Worm (Caenorhabditis elegans) whole organism, L4 larva: ENCODE results near the gene pygl-1.

Experiments
- D1046.2 ChIP-seq: fragments of 200-800 bp; sonication (Bioruptor generic); IDR thresholded peaks from 2 replicates; pipeline ENCODE4 v1.3.6; 2022; ENCODE audit warnings: missing genetic modification characterization, missing compliant biosample characterization
- F37D6.2 ChIP-seq: sonication (generic microtip); optimal IDR thresholded peaks from 2 replicates; lab custom pipeline; 2016; ENCODE audit warnings: mild to moderate bottlenecking, missing genetic modification characterization, missing compliant biosample characterization
- R02D3.7 ChIP-seq: fragments of 150-350 bp; sonication (generic microtip); optimal IDR thresholded peaks from 3 replicates; lab custom pipeline; 2014; ENCODE audit warnings: missing biosample characterization, missing genetic modification characterization
- Y5F2A.4 ChIP-seq: fragments of 200-800 bp; sonication (Bioruptor generic); optimal IDR thresholded peaks from 2 replicates; lab custom pipeline; 2018; ENCODE audit warnings: mild to moderate bottlenecking, missing genetic modification characterization, missing compliant biosample characterization
- arid-1 ChIP-seq: fragments of 200-800 bp; sonication (Bioruptor generic); conservative IDR thresholded peaks from 2 replicates; pipeline ENCODE4 v1.3.6; 2022; ENCODE audit warnings: missing genetic modification reagents, missing genetic modification characterization, missing compliant biosample characterization
- cey-2 ChIP-seq: sonication (generic microtip); optimal IDR thresholded peaks from 3 replicates; lab custom pipeline; 2017; ENCODE audit warnings: missing genetic modification characterization, mild to moderate bottlenecking, missing compliant biosample characterization, antibody characterized with exemption, borderline replicate concordance; ENCODE audit not compliant: insufficient read depth
- daf-12 ChIP-seq: fragments of 150-350 bp; optimal IDR thresholded peaks from 2 replicates; lab custom pipeline; 2014; ENCODE audit warnings: missing biosample characterization, missing genetic modification reagents, missing genetic modification characterization
- dmd-6 ChIP-seq: fragments of 200-800 bp; sonication (Bioruptor generic); IDR thresholded peaks from 2 replicates; pipeline ENCODE4 v1.3.6; 2022; ENCODE audit warnings: missing genetic modification reagents, missing genetic modification characterization, missing compliant biosample characterization
- dmd-8 ChIP-seq: fragments of 200-800 bp; sonication (Bioruptor generic); IDR thresholded peaks from 2 replicates; pipeline ENCODE4 v1.3.6; 2022; ENCODE audit warnings: missing genetic modification characterization, missing compliant biosample characterization
- dmd-9 ChIP-seq: fragments of 200-800 bp; sonication (Bioruptor generic); IDR thresholded peaks from 2 replicates; pipeline ENCODE4 v1.3.6; 2022; ENCODE audit warnings: missing genetic modification reagents, missing genetic modification characterization, missing compliant biosample characterization
- dpl-1 ChIP-seq: fragments of 150-350 bp; optimal IDR thresholded peaks from 2 replicates; lab custom pipeline; 2014; ENCODE audit warnings: missing biosample characterization, missing genetic modification reagents, missing genetic modification characterization
- fkh-10 ChIP-seq: fragments of 150-350 bp; optimal IDR thresholded peaks from 2 replicates; lab custom pipeline; 2014; ENCODE audit warnings: missing biosample characterization, missing genetic modification reagents, missing genetic modification characterization
- hlh-11 ChIP-seq: fragments of 200-800 bp; sonication (Bioruptor generic); optimal IDR thresholded peaks from 2 replicates; lab custom pipeline; 2018; ENCODE audit warnings: mild to moderate bottlenecking, missing genetic modification characterization, missing compliant biosample characterization
- hlh-30 ChIP-seq: sonication (generic microtip); optimal IDR thresholded peaks from 2 replicates; lab custom pipeline; 2017; ENCODE audit warnings: antibody characterized with exemption, mild to moderate bottlenecking, missing genetic modification characterization, missing compliant biosample characterization; ENCODE audit not compliant: insufficient read depth
- lin-29 ChIP-seq: fragments of 200-800 bp; sonication (Bioruptor generic); IDR thresholded peaks from 2 replicates; pipeline ENCODE4 v1.3.6; 2022; ENCODE audit warnings: missing genetic modification reagents, missing genetic modification characterization, missing compliant biosample characterization
- lin-38 ChIP-seq: fragments of 200-800 bp; sonication (Bioruptor generic); IDR thresholded peaks from 2 replicates; pipeline ENCODE4 v1.3.6; 2022; ENCODE audit warnings: missing genetic modification reagents, missing genetic modification characterization, missing compliant biosample characterization
- madf-9 ChIP-seq: fragments of 200-800 bp; sonication (Bioruptor generic); conservative IDR thresholded peaks from 2 replicates; pipeline ENCODE4 v1.3.6; 2022; ENCODE audit warnings: missing genetic modification reagents, missing genetic modification characterization, missing compliant biosample characterization
- mdl-1 ChIP-seq, 2 experiments: fragments of 150-350 bp in 1 of 2; sonication (generic microtip) in 1 of 2; optimal IDR thresholded peaks; 2 replicates each; lab custom pipeline; 2014 to 2017; ENCODE audit warnings: missing biosample characterization in 2 of 2, missing genetic modification characterization in 2 of 2
- mxl-2 ChIP-seq: fragments of 200-800 bp; sonication (Bioruptor generic); conservative IDR thresholded peaks from 2 replicates; pipeline ENCODE4 v1.3.6; 2022; ENCODE audit warnings: missing genetic modification reagents, missing genetic modification characterization, missing compliant biosample characterization
- mxl-3 ChIP-seq: fragments of 200-800 bp; sonication (Bioruptor generic); optimal IDR thresholded peaks from 2 replicates; lab custom pipeline; 2018; ENCODE audit warnings: mild to moderate bottlenecking, missing genetic modification characterization, missing compliant biosample characterization
- nhr-10 ChIP-seq: fragments of 150-350 bp; optimal IDR thresholded peaks from 2 replicates; lab custom pipeline; 2014; ENCODE audit warnings: missing biosample characterization, missing genetic modification characterization
- nhr-11 ChIP-seq: fragments of 150-350 bp; optimal IDR thresholded peaks from 2 replicates; lab custom pipeline; 2014; ENCODE audit warnings: missing biosample characterization, missing genetic modification characterization
- nhr-28 ChIP-seq: fragments of 150-350 bp; optimal IDR thresholded peaks from 2 replicates; lab custom pipeline; 2014; ENCODE audit warnings: missing biosample characterization, missing genetic modification characterization
- nhr-41 ChIP-seq: fragments of 200-800 bp; sonication (Bioruptor generic); IDR thresholded peaks from 2 replicates; pipeline ENCODE4 v1.3.6; 2022; ENCODE audit warnings: missing genetic modification reagents, missing genetic modification characterization, missing compliant biosample characterization
- nhr-6 ChIP-seq: fragments of 150-350 bp; optimal IDR thresholded peaks from 2 replicates; lab custom pipeline; 2014; ENCODE audit warnings: missing biosample characterization, missing genetic modification characterization
- spr-1 ChIP-seq: sonication (generic microtip); optimal IDR thresholded peaks from 2 replicates; lab custom pipeline; 2016; ENCODE audit warnings: mild to moderate bottlenecking, missing genetic modification characterization, missing compliant biosample characterization
- spr-3 ChIP-seq: fragments of 200-800 bp; sonication (Bioruptor generic); optimal IDR thresholded peaks from 2 replicates; lab custom pipeline; 2018; ENCODE audit warnings: mild to moderate bottlenecking, missing genetic modification characterization, missing compliant biosample characterization
- tag-97 ChIP-seq: fragments of 200-800 bp; sonication (Bioruptor generic); IDR thresholded peaks from 2 replicates; pipeline ENCODE4 v1.3.6; 2022; ENCODE audit warnings: missing genetic modification characterization, missing compliant biosample characterization
- unc-130 ChIP-seq: sonication (generic microtip); optimal IDR thresholded peaks from 2 replicates; lab custom pipeline; 2016; ENCODE audit warnings: missing genetic modification reagents, missing genetic modification characterization, missing compliant biosample characterization
- unc-39 ChIP-seq: sonication (generic microtip); optimal IDR thresholded peaks from 2 replicates; lab custom pipeline; 2017; ENCODE audit warnings: missing biosample characterization, missing genetic modification characterization
- unc-62 ChIP-seq, 3 experiments: fragments of 150-350 bp in 1 of 3; sonication (generic microtip); optimal IDR thresholded peaks in 2 of 3; peaks in 1 of 3; 1 replicate in 1 of 3; 2 replicates in 2 of 3; lab custom pipeline; 2014 to 2017; ENCODE audit warnings: missing biosample characterization in 3 of 3, missing genetic modification characterization in 3 of 3, missing genetic modification reagents in 3 of 3, missing genotype in 1 of 3
- zag-1 ChIP-seq: fragments of 150-350 bp; optimal IDR thresholded peaks from 2 replicates; lab custom pipeline; 2014; ENCODE audit warnings: missing biosample characterization, missing genetic modification characterization
- zip-2 ChIP-seq: fragments of 150-350 bp; optimal IDR thresholded peaks from 2 replicates; lab custom pipeline; 2014; ENCODE audit warnings: missing biosample characterization, missing genetic modification characterization

pygl-1 gene

DNA sequence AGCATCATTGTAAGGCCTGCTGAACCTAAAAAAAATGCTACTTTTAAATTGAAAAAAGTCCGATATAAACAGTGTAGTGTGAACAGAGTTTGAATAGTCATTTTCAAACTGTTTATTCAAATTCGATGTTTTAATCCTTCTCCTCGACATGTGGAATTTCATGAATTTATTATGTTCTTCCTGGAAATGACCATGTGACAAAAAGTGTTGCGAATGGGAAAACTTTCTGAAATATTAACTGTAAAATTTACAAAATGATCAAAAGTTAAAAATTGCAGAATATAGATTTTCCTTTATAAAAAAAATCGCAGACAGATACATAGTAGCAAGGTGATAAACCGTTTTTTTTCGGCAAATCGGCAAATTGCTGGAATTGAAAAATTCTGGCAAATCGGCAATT, 26.5 kb downstream of the pygl-1 start, which contains the start of gene T22F3.8:
TSS of gene T22F3.8 (minus strand) at position 101 of the 400 bp plus-strand sequence.
- TF ChIP-seq unc-62 (GFP tag; optimal IDR thresholded peaks at IDR 0.05 in 1 of 2; lab: Kevin White, UChicago), result no peak
- TF ChIP-seq unc-62 (tag; optimal IDR thresholded peaks at IDR 0.05; lab: Kevin White, UChicago), result no peak
- TF ChIP-seq D1046.2 (GFP tag; lab: Robert Waterston, UW), result no peak
- no peak for TF ChIP-seq zag-1 (tag; lab: Kevin White, UChicago)
- TF ChIP-seq cey-2 (tag; lab: Kevin White, UChicago), result no peak
- TF ChIP-seq tag-97 (GFP tag; lab: Robert Waterston, UW), result no peak
- TF ChIP-seq lin-38 (GFP tag; lab: Robert Waterston, UW), result no peak
- no peak for TF ChIP-seq hlh-11

- TF ChIP-seq arid-1 (GFP tag; lab: Robert Waterston, UW), result no peak
- TF ChIP-seq fkh-10, result no peak
- TF ChIP-seq hlh-30 (tag; lab: Kevin White, UChicago), result peak; percentile 7
- TF ChIP-seq F37D6.2 (tag; lab: Kevin White, UChicago), result no peak
- TF ChIP-seq nhr-11 (tag; lab: Kevin White, UChicago), result no peak
- TF ChIP-seq daf-12, result no peak
- TF ChIP-seq R02D3.7 (tag; lab: Kevin White, UChicago), result no peak
- TF ChIP-seq nhr-28, result peak; percentile 80
- TF ChIP-seq nhr-6 (tag; lab: Kevin White, UChicago), result no peak
These were observed 27.6 kb downstream of the pygl-1 start for ce11 chrV:3606391-3606790.

DNA sequence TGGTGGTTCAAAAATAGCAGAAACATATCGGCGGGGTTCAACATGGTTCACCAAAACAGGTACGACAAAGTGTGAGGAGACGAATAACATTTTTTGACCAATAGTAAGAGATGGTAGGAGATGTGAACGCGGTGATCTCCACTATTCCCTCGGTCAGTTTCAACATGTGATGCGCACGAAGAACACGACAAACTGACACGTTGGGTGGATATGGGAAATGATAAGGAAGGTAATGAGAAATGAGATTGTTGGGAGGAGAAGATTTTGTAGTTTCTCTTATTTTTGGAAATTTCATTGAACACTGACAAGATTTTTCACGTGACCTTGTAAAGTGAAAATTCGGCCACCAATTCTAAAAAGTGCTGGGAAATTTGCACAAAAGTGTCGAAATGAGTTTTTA, 31.9 kb downstream of the pygl-1 start:
- TF ChIP-seq nhr-28 (peak; percentile 93), dmd-9 (GFP tag; lab: Robert Waterston, UW) (no peak), hlh-30 (tag; lab: Kevin White, UChicago) (peak; percentile 35), unc-62 (GFP tag; optimal IDR thresholded peaks at IDR 0.05 in 1 of 2; lab: Kevin White, UChicago) (no peak), unc-62 (tag; optimal IDR thresholded peaks at IDR 0.05; lab: Kevin White, UChicago) (no peak), R02D3.7 (tag; lab: Kevin White, UChicago) (no peak), madf-9 (GFP tag; lab: Robert Waterston, UW) (no peak), dmd-6 (GFP tag; lab: Robert Waterston, UW) (peak; percentile 64), mxl-3 (GFP tag; lab: Kevin White, UChicago) (peak; percentile 81), mdl-1 (tag; optimal IDR thresholded peaks at IDR 0.05; lab: Kevin White, UChicago) (peak in 1 of 2 experiments; percentile 40), nhr-41 (GFP tag; lab: Robert Waterston, UW) (no peak), mxl-2 (no peak), nhr-10 (tag; lab: Kevin White, UChicago) (no peak), unc-130 (GFP tag; lab: Kevin White, UChicago) (no peak)
- TF ChIP-seq, all 104 proteins: peak for 5

DNA sequence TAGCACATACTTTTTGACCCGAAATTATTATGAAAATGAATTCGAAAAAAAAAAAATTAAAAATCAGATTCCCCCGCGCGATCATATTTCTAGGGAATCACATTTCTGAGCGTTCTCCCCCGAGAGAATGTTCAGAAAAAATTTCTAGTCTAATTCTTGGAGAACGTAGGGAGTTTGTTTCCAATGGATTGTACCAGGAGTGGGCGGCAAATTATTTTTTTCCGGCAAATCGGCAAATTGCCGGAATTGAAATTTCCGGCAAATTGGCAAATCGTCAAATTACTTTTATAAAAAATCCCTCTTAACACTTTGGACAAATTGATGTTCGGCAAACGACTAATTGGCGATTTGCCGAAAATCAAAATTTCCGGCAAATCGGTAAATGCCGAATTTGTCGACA, 32.8 kb downstream of the pygl-1 start, which contains the start of gene T22F3.10:
TSS of gene T22F3.10 (minus strand) at position 101 of the 400 bp plus-strand sequence.
- TF ChIP-seq Y5F2A.4 (no peak), hlh-30 (tag; lab: Kevin White, UChicago) (no peak), dmd-9 (GFP tag; lab: Robert Waterston, UW) (no peak), unc-39 (tag; lab: Kevin White, UChicago) (no peak), spr-3 (GFP tag; lab: Kevin White, UChicago) (no peak), spr-1 (no peak), dmd-8 (GFP tag; lab: Robert Waterston, UW) (no peak), mxl-3 (GFP tag; lab: Kevin White, UChicago) (no peak), unc-130 (GFP tag; lab: Kevin White, UChicago) (no peak), dpl-1 (GFP tag; lab: Kevin White, UChicago) (no peak), zip-2 (no peak), tag-97 (GFP tag; lab: Robert Waterston, UW) (no peak), fkh-10 (no peak), lin-29 (GFP tag; lab: Robert Waterston, UW) (no peak)
